Worm (Caenorhabditis elegans): Measurements from ENCODE around the gene fbxa-215.

- TF ChIP-seq nhr-12 (tag; optimal IDR thresholded peaks at IDR 0.05), result no peak
- no peak for TF ChIP-seq ztf-11 (tag; optimal IDR thresholded peaks at IDR 0.05)
- no peak for TF ChIP-seq ama-1 (optimal IDR thresholded peaks at IDR 0.05)
Observed at ce11 chrIV:13692522-13692921, 25.8 kb upstream of the fbxa-215 start.
